Worm (Caenorhabditis elegans) whole organism, early embryonic: ENCODE results near the gene K08C7.7.

Experiments
- B0310.2 ChIP-seq: sonication (generic microtip); optimal IDR thresholded peaks from 2 replicates; lab custom pipeline; 2016; ENCODE audit warnings: mild to moderate bottlenecking, missing genetic modification characterization, missing compliant biosample characterization
- F13C5.2 ChIP-seq: sonication (generic microtip); optimal IDR thresholded peaks from 2 replicates; lab custom pipeline; 2017; ENCODE audit warnings: mild to moderate bottlenecking, missing genetic modification characterization, inconsistent platforms, missing compliant biosample characterization
- ama-1 ChIP-seq: fragments of 150-350 bp; optimal IDR thresholded peaks from 2 replicates; lab custom pipeline; 2014
- ets-7 ChIP-seq: sonication (generic microtip); optimal IDR thresholded peaks from 2 replicates; lab custom pipeline; 2016; ENCODE audit warnings: missing genotype, missing genetic modification characterization, missing compliant biosample characterization
- hnd-1 ChIP-seq: sonication (generic microtip); optimal IDR thresholded peaks from 2 replicates; lab custom pipeline; 2016; ENCODE audit warnings: missing genetic modification characterization, missing compliant biosample characterization
- sea-1 ChIP-seq: fragments of 200-800 bp; sonication (Bioruptor generic); conservative IDR thresholded peaks from 2 replicates; pipeline ENCODE4 v1.3.6; 2022; ENCODE audit warnings: missing genetic modification characterization, missing compliant biosample characterization
- tbx-11 ChIP-seq: fragments of 200-800 bp; sonication (Bioruptor generic); IDR thresholded peaks from 2 replicates; pipeline ENCODE4 v1.3.6; 2022; ENCODE audit warnings: missing genetic modification characterization, missing compliant biosample characterization
- tbx-37 ChIP-seq: fragments of 200-800 bp; sonication (Bioruptor generic); conservative IDR thresholded peaks from 2 replicates; pipeline ENCODE4 v1.3.6; 2022; ENCODE audit warnings: missing genetic modification reagents, missing genetic modification characterization, missing compliant biosample characterization

- TF ChIP-seq tbx-11 (no peak), B0310.2 (tag; lab: Kevin White, UChicago) (no peak), ama-1 (lab: Kevin White, UChicago) (no peak), sea-1 (GFP tag; lab: Robert Waterston, UW) (no peak), tbx-37 (no peak), F13C5.2 (tag; lab: Kevin White, UChicago) (no peak), hnd-1 (no peak), ets-7 (no peak)
These were observed 33.1 kb downstream of the K08C7.7 start, which contains the start of gene allo-1 for ce11 chrIV:10697022-10697979.
